Worm (Caenorhabditis elegans): Measurements from ENCODE around the gene kdin-1.

Gene kdin-1

ce11 chrIV:11025941-11026340, 12.5 kb upstream of the kdin-1 start (continued):
- TF ChIP-seq lim-7 (GFP tag; IDR thresholded peaks at IDR 0.05) = peak; percentile 96
- 0 out of 2 replicates have a peak, but pooled peaks have one; percentile 55 for TF ChIP-seq nhr-41 (GFP tag; IDR thresholded peaks at IDR 0.05)
- TF ChIP-seq nhr-111 (GFP tag; optimal IDR thresholded peaks at IDR 0.05) = peak; percentile 75
- TF ChIP-seq mes-2 (tag; optimal IDR thresholded peaks at IDR 0.05; ENCODE audit: poor library complexity, severe bottlenecking) = peak; percentile 79
- no peak for TF ChIP-seq saeg-2 (GFP tag; IDR thresholded peaks at IDR 0.05)
- TF ChIP-seq ctbp-1 (GFP tag; IDR thresholded peaks at IDR 0.05) = peak; percentile 88
- TF ChIP-seq nhr-48 (tag; optimal IDR thresholded peaks at IDR 0.05) = peak; percentile 43
- no peak for TF ChIP-seq nhr-77 (tag; optimal IDR thresholded peaks at IDR 0.05)
- peak; percentile 87 for TF ChIP-seq vab-7 (GFP tag; IDR thresholded peaks at IDR 0.05)
- TF ChIP-seq dmd-8 (GFP tag; IDR thresholded peaks at IDR 0.05) = peak; percentile 86
- no peak for TF ChIP-seq ces-1 (GFP tag; optimal IDR thresholded peaks at IDR 0.05)
- TF ChIP-seq lin-39 (tag; optimal IDR thresholded peaks at IDR 0.05) = no peak
- TF ChIP-seq R02D3.7 (tag; optimal IDR thresholded peaks at IDR 0.05) = no peak
- peak; percentile 73 for TF ChIP-seq nhr-102 (tag; optimal IDR thresholded peaks at IDR 0.05)
- TF ChIP-seq arid-1 (GFP tag; conservative IDR thresholded peaks at IDR 0.05) = peak; percentile 74
- no peak for TF ChIP-seq pqm-1 (tag; optimal IDR thresholded peaks at IDR 0.05)
- peak; percentile 10 for TF ChIP-seq nhr-6 (tag; optimal IDR thresholded peaks at IDR 0.05)
- peak; percentile 75 for TF ChIP-seq mxl-3 (GFP tag; optimal IDR thresholded peaks at IDR 0.05)
- TF ChIP-seq unc-39 (tag; optimal IDR thresholded peaks at IDR 0.05) = no peak
- TF ChIP-seq T20F7.1 (GFP tag; optimal IDR thresholded peaks at IDR 0.05) = peak; percentile 31
- TF ChIP-seq dve-1 (tag; optimal IDR thresholded peaks at IDR 0.05; ENCODE audit: insufficient read depth) = no peak
- TF ChIP-seq lin-13 (GFP tag; optimal IDR thresholded peaks at IDR 0.05) = no peak
- TF ChIP-seq D1046.2 (GFP tag; IDR thresholded peaks at IDR 0.05) = peak; percentile 84
- peak; percentile 67 for TF ChIP-seq zfp-3 (GFP tag; conservative IDR thresholded peaks at IDR 0.05)
- no peak for TF ChIP-seq zip-2 (tag; optimal IDR thresholded peaks at IDR 0.05)
- no peak for TF ChIP-seq daf-8 (GFP tag; IDR thresholded peaks at IDR 0.05)
- no peak for TF ChIP-seq lsy-2 (tag; optimal IDR thresholded peaks at IDR 0.05)
- peak; percentile 66 for TF ChIP-seq gei-8 (GFP tag; optimal IDR thresholded peaks at IDR 0.05)
- no peak for TF ChIP-seq attf-4 (tag; optimal IDR thresholded peaks at IDR 0.05)
- 0 out of 2 replicates have a peak, but pooled peaks have one; percentile 43 for TF ChIP-seq F44E2.7 (GFP tag; IDR thresholded peaks at IDR 0.05)
- no peak for TF ChIP-seq dpl-1 (GFP tag; optimal IDR thresholded peaks at IDR 0.05)
- peak; percentile 75; the same call in 1 of the 2 replicates for TF ChIP-seq Y75B8A.6 (GFP tag; IDR thresholded peaks at IDR 0.05)
- 0 out of 2 replicates have a peak, but pooled peaks have one; percentile 32 for TF ChIP-seq lin-29 (GFP tag; IDR thresholded peaks at IDR 0.05)
- peak; percentile 42 for TF ChIP-seq zfp-2 (tag; optimal IDR thresholded peaks at IDR 0.05)
- TF ChIP-seq aha-1 (tag) = no peak
- TF ChIP-seq jun-1 (tag; optimal IDR thresholded peaks at IDR 0.05) = no peak
- no peak for TF ChIP-seq snpc-4 (tag; optimal IDR thresholded peaks at IDR 0.05)
- TF ChIP-seq lin-15B (tag; optimal IDR thresholded peaks at IDR 0.05) = no peak
- TF ChIP-seq egl-43 (GFP tag; IDR thresholded peaks at IDR 0.05) = peak; percentile 93
- TF ChIP-seq daf-12 (tag; optimal IDR thresholded peaks at IDR 0.05) = no peak
- TF ChIP-seq madf-9 (GFP tag; conservative IDR thresholded peaks at IDR 0.05) = peak; percentile 74
- TF ChIP-seq pha-4 (GFP tag; IDR thresholded peaks at IDR 0.05) = peak; percentile 77
- no peak for TF ChIP-seq pha-4 (tag; optimal IDR thresholded peaks at IDR 0.05)
- 0 out of 2 replicates have a peak, but pooled peaks have one; percentile 20 for TF ChIP-seq dmd-6 (GFP tag; IDR thresholded peaks at IDR 0.05)
- no peak for TF ChIP-seq nhr-28 (tag; optimal IDR thresholded peaks at IDR 0.05)
- peak; percentile 17 for TF ChIP-seq lir-3 (tag; optimal IDR thresholded peaks at IDR 0.05)
- TF ChIP-seq Y105C5A.15 (GFP tag; IDR thresholded peaks at IDR 0.05) = peak; percentile 77; the same call in 1 of the 2 replicates
- TF ChIP-seq ztf-11 (tag; optimal IDR thresholded peaks at IDR 0.05) = no peak
- peak; percentile 27 for TF ChIP-seq mep-1 (tag; optimal IDR thresholded peaks at IDR 0.05)
- TF ChIP-seq set-16 (GFP tag; IDR thresholded peaks at IDR 0.05) = peak; percentile 39; the same call in 1 of the 2 replicates
- peak; percentile 91 for TF ChIP-seq ceh-44 (GFP tag; IDR thresholded peaks at IDR 0.05)
- TF ChIP-seq nhr-25 (tag; optimal IDR thresholded peaks at IDR 0.05; ENCODE audit: borderline replicate concordance, insufficient read depth) = no peak
